Worm (Caenorhabditis elegans): Measurements from ENCODE around the gene npr-31.
A peak's percentile ranks its signal among the peaks of the same experiment; 100 is the strongest.

npr-31 gene

ce11 chrII:7112780-7113179, 31.6 kb upstream of the npr-31 start, which contains the start of gene F10E7.6:
Gene F10E7.6 (plus strand): TSS chrII:7113080.
- no peak for TF ChIP-seq ztf-4 (tag; optimal IDR thresholded peaks at IDR 0.05)
- TF ChIP-seq lin-13 (GFP tag; optimal IDR thresholded peaks at IDR 0.05) = no peak
- no peak for TF ChIP-seq elt-1 (tag; optimal IDR thresholded peaks at IDR 0.05)
- no peak for TF ChIP-seq snpc-4 (tag; optimal IDR thresholded peaks at IDR 0.05)
- TF ChIP-seq ceh-16 (tag; optimal IDR thresholded peaks at IDR 0.05) = no peak
- TF ChIP-seq mab-5 (tag; optimal IDR thresholded peaks at IDR 0.05) = no peak
- TF ChIP-seq alr-1 (tag; optimal IDR thresholded peaks at IDR 0.05) = no peak
- no peak for TF ChIP-seq Y55F3AM.14 (GFP tag; optimal IDR thresholded peaks at IDR 0.05)
- TF ChIP-seq nhr-10 (tag; optimal IDR thresholded peaks at IDR 0.05) = no peak
- TF ChIP-seq unc-55 (GFP tag; optimal IDR thresholded peaks at IDR 0.05) = no peak

ce11 chrII:7115638-7116037, 28.8 kb upstream of the npr-31 start, which contains the start of gene cutl-5:
Gene cutl-5 (minus strand): TSS chrII:7115906.
- TF ChIP-seq F13H6.1 (tag; optimal IDR thresholded peaks at IDR 0.05) (no peak), ZK546.5 (tag; optimal IDR thresholded peaks at IDR 0.05) (no peak), ama-1 (optimal IDR thresholded peaks at IDR 0.05) (no peak), nhr-77 (tag; optimal IDR thresholded peaks at IDR 0.05) (no peak), dmd-4 (tag; optimal IDR thresholded peaks at IDR 0.05) (no peak), peb-1 (tag; optimal IDR thresholded peaks at IDR 0.05) (no peak), R02D3.7 (tag; optimal IDR thresholded peaks at IDR 0.05) (no peak), blmp-1 (tag; optimal IDR thresholded peaks at IDR 0.05; ENCODE audit: insufficient read depth) (no peak), lin-39 (tag; optimal IDR thresholded peaks at IDR 0.05) (no peak), alr-1 (tag; optimal IDR thresholded peaks at IDR 0.05) (no peak), ceh-82 (tag; optimal IDR thresholded peaks at IDR 0.05) (no peak), nhr-23 (tag; optimal IDR thresholded peaks at IDR 0.05) (no peak), gmeb-1 (tag; optimal IDR thresholded peaks at IDR 0.05) (no peak), nhr-12 (tag; optimal IDR thresholded peaks at IDR 0.05) (no peak), C34F6.9 (tag; optimal IDR thresholded peaks at IDR 0.05) (no peak), mab-5 (tag; optimal IDR thresholded peaks at IDR 0.05) (no peak)

- no peak for TF ChIP-seq ztf-11 (tag; optimal IDR thresholded peaks at IDR 0.05)
- TF ChIP-seq lin-39 (tag; optimal IDR thresholded peaks at IDR 0.05) = no peak
- no peak for TF ChIP-seq mbf-1 (tag; optimal IDR thresholded peaks at IDR 0.05)
- no peak for TF ChIP-seq gmeb-1 (tag; optimal IDR thresholded peaks at IDR 0.05)
- TF ChIP-seq nhr-10 (tag; optimal IDR thresholded peaks at IDR 0.05) = no peak
- TF ChIP-seq nhr-6 (tag; optimal IDR thresholded peaks at IDR 0.05) = no peak
- TF ChIP-seq elt-1 (tag; optimal IDR thresholded peaks at IDR 0.05) = no peak
- no peak for TF ChIP-seq nhr-11 (tag; optimal IDR thresholded peaks at IDR 0.05)
- TF ChIP-seq lin-11 (tag; optimal IDR thresholded peaks at IDR 0.05) = no peak
- no peak for TF ChIP-seq fos-1 (tag; optimal IDR thresholded peaks at IDR 0.05)
Measured at ce11 chrII:7116350-7116749, 28.1 kb upstream of the npr-31 start, which contains the start of gene spon-1. Gene spon-1 (plus strand): TSS chrII:7116557.

- TF ChIP-seq ceh-16 (tag; optimal IDR thresholded peaks at IDR 0.05) = no peak
Measured at ce11 chrII:7119525-7119924, 24.9 kb upstream of the npr-31 start.

- TF ChIP-seq sma-3 (GFP tag; optimal IDR thresholded peaks at IDR 0.05) (no peak), mab-5 (tag; optimal IDR thresholded peaks at IDR 0.05) (no peak)
Measured at ce11 chrII:7121762-7122292, 22.6 kb upstream of the npr-31 start, which contains the start of gene F10E7.2. Gene F10E7.2 (plus strand): TSS chrII:7122242.

- TF ChIP-seq F13H6.1 (tag; optimal IDR thresholded peaks at IDR 0.05) (peak; percentile 8), C34F6.9 (tag; optimal IDR thresholded peaks at IDR 0.05) (peak; percentile 20), elt-1 (tag; optimal IDR thresholded peaks at IDR 0.05) (no peak), lsy-2 (tag; optimal IDR thresholded peaks at IDR 0.05) (peak in 1 of 2 experiments; percentile 55), unc-55 (GFP tag; optimal IDR thresholded peaks at IDR 0.05) (peak; percentile 69), ama-1 (optimal IDR thresholded peaks at IDR 0.05) (no peak), sma-9 (GFP tag; optimal IDR thresholded peaks at IDR 0.05) (peak; percentile 82), sma-9 (tag; optimal IDR thresholded peaks at IDR 0.05) (no peak)
Measured at ce11 chrII:7122661-7123418, 21.6 kb upstream of the npr-31 start, which contains the start of gene F10E7.11. Gene F10E7.11 (minus strand): TSS chrII:7122892.
